Worm (Caenorhabditis elegans) whole organism, L3 larva: ENCODE measurements around the gene C18H7.11.

ENCODE experiments used
- ZK546.5 ChIP-seq: sonication (generic microtip); optimal IDR thresholded peaks from 2 replicates; lab custom pipeline; 2017; ENCODE audit warnings: missing biosample characterization, missing genetic modification characterization
- aly-2 ChIP-seq: fragments of 150-350 bp; optimal IDR thresholded peaks from 2 replicates; lab custom pipeline; 2014; ENCODE audit warnings: missing biosample characterization, missing genetic modification characterization
- ama-1 ChIP-seq: fragments of 150-350 bp; optimal IDR thresholded peaks from 2 replicates; lab custom pipeline; 2018
- ceh-16 ChIP-seq: sonication (generic microtip); optimal IDR thresholded peaks from 2 replicates; lab custom pipeline; 2017; ENCODE audit warnings: missing biosample characterization, missing genetic modification characterization
- ceh-28 ChIP-seq: fragments of 150-350 bp; optimal IDR thresholded peaks from 2 replicates; lab custom pipeline; 2014; ENCODE audit warnings: missing biosample characterization, missing genetic modification reagents, missing genetic modification characterization
- ceh-82 ChIP-seq: fragments of 150-350 bp; optimal IDR thresholded peaks from 2 replicates; lab custom pipeline; 2014; ENCODE audit warnings: missing biosample characterization, missing genetic modification characterization
- ceh-9 ChIP-seq: sonication (generic microtip); optimal IDR thresholded peaks from 2 replicates; lab custom pipeline; 2018; ENCODE audit warnings: missing biosample characterization, missing genetic modification characterization
- daf-12 ChIP-seq: fragments of 150-350 bp; optimal IDR thresholded peaks from 2 replicates; lab custom pipeline; 2014; ENCODE audit warnings: missing biosample characterization, missing genetic modification reagents, missing genetic modification characterization
- egl-27 ChIP-seq: sonication (generic microtip); optimal IDR thresholded peaks from 4 replicates; lab custom pipeline; 2017; ENCODE audit warnings: missing biosample characterization, missing genetic modification reagents, missing genetic modification characterization
- egl-5 ChIP-seq: fragments of 150-350 bp; optimal IDR thresholded peaks from 2 replicates; lab custom pipeline; 2017; ENCODE audit warnings: missing biosample characterization, missing genetic modification reagents, missing genetic modification characterization, inconsistent platforms
- elt-1 ChIP-seq: fragments of 150-350 bp; optimal IDR thresholded peaks from 2 replicates; lab custom pipeline; 2014; ENCODE audit warnings: missing biosample characterization, missing genetic modification characterization
- elt-2 ChIP-seq: sonication (generic microtip); optimal IDR thresholded peaks from 2 replicates; lab custom pipeline; 2016; ENCODE audit warnings: missing genetic modification reagents, mild to moderate bottlenecking, missing genetic modification characterization, missing compliant biosample characterization
- elt-3 ChIP-seq, 3 experiments: fragments of 150-350 bp in 1 of 3; sonication (generic microtip) in 2 of 3; optimal IDR thresholded peaks; 2 replicates in 2 of 3; 4 replicates in 1 of 3; lab custom pipeline; 2014 to 2017; ENCODE audit warnings: missing biosample characterization in 3 of 3, missing genetic modification characterization in 3 of 3
- eor-1 ChIP-seq, 2 experiments: fragments of 150-350 bp; optimal IDR thresholded peaks; 2 replicates each; lab custom pipeline; 2014 to 2018; ENCODE audit warnings: missing biosample characterization in 2 of 2, missing genetic modification characterization in 2 of 2
- fkh-10 ChIP-seq: sonication (generic microtip); optimal IDR thresholded peaks from 2 replicates; lab custom pipeline; 2017; ENCODE audit warnings: missing biosample characterization, missing genetic modification reagents, missing genetic modification characterization
- fkh-2 ChIP-seq: fragments of 150-350 bp; optimal IDR thresholded peaks from 2 replicates; lab custom pipeline; 2014; ENCODE audit warnings: missing biosample characterization, missing genetic modification reagents, missing genetic modification characterization
- hmg-11 ChIP-seq: sonication (generic microtip); optimal IDR thresholded peaks from 2 replicates; lab custom pipeline; 2016; ENCODE audit warnings: missing genetic modification characterization, missing compliant biosample characterization
- jun-1 ChIP-seq: fragments of 150-350 bp; optimal IDR thresholded peaks from 2 replicates; lab custom pipeline; 2014; ENCODE audit warnings: missing biosample characterization, missing genetic modification reagents, missing genetic modification characterization
- lin-15B ChIP-seq: fragments of 150-350 bp; optimal IDR thresholded peaks from 2 replicates; lab custom pipeline; 2014; ENCODE audit warnings: missing biosample characterization, missing genetic modification characterization
- lin-39 ChIP-seq: fragments of 150-350 bp; optimal IDR thresholded peaks from 2 replicates; lab custom pipeline; 2018; ENCODE audit warnings: missing biosample characterization, missing genetic modification reagents, missing genetic modification characterization
- lsy-12 ChIP-seq: sonication (generic microtip); optimal IDR thresholded peaks from 2 replicates; lab custom pipeline; 2016; ENCODE audit warnings: mild to moderate bottlenecking, missing genetic modification characterization, missing compliant biosample characterization
- mdl-1 ChIP-seq: fragments of 150-350 bp; optimal IDR thresholded peaks from 2 replicates; lab custom pipeline; 2014; ENCODE audit warnings: missing biosample characterization, missing genetic modification characterization
- mml-1 ChIP-seq: fragments of 150-350 bp; sonication (generic microtip); optimal IDR thresholded peaks from 3 replicates; lab custom pipeline; 2014; ENCODE audit warnings: missing biosample characterization, missing genetic modification characterization
- nfya-1 ChIP-seq: sonication (generic microtip); optimal IDR thresholded peaks from 2 replicates; lab custom pipeline; 2017; ENCODE audit warnings: missing genetic modification characterization, mild to moderate bottlenecking, missing compliant biosample characterization, antibody characterized with exemption, moderate library complexity; ENCODE audit not compliant: insufficient read depth
- nhr-11 ChIP-seq: fragments of 150-350 bp; optimal IDR thresholded peaks from 2 replicates; lab custom pipeline; 2014; ENCODE audit warnings: missing biosample characterization, missing genetic modification characterization
- nhr-12 ChIP-seq: fragments of 150-350 bp; optimal IDR thresholded peaks from 2 replicates; lab custom pipeline; 2014; ENCODE audit warnings: missing biosample characterization, missing genetic modification characterization
- nhr-237 ChIP-seq: fragments of 150-350 bp; optimal IDR thresholded peaks from 2 replicates; lab custom pipeline; 2014; ENCODE audit warnings: missing biosample characterization, missing genetic modification characterization
- nhr-25 ChIP-seq: sonication (generic microtip); optimal IDR thresholded peaks from 2 replicates; lab custom pipeline; 2017; ENCODE audit warnings: missing biosample characterization, missing genetic modification characterization
- nhr-28 ChIP-seq: fragments of 150-350 bp; optimal IDR thresholded peaks from 2 replicates; lab custom pipeline; 2014; ENCODE audit warnings: missing biosample characterization, missing genetic modification characterization
- nhr-43 ChIP-seq: sonication (generic microtip); optimal IDR thresholded peaks from 2 replicates; lab custom pipeline; 2016; ENCODE audit warnings: mild to moderate bottlenecking, missing genetic modification characterization, missing compliant biosample characterization; ENCODE audit not compliant: poor library complexity, severe bottlenecking
- nhr-67 ChIP-seq: fragments of 150-350 bp; optimal IDR thresholded peaks from 2 replicates; lab custom pipeline; 2014; ENCODE audit warnings: missing biosample characterization, missing genetic modification characterization
- pha-4 ChIP-seq: fragments of 150-350 bp; optimal IDR thresholded peaks from 2 replicates; lab custom pipeline; 2014; ENCODE audit warnings: missing biosample characterization, missing genetic modification reagents, missing genetic modification characterization
- pqm-1 ChIP-seq: fragments of 150-350 bp; optimal IDR thresholded peaks from 2 replicates; lab custom pipeline; 2017; ENCODE audit warnings: missing biosample characterization, missing genetic modification characterization, inconsistent platforms
- sea-2 ChIP-seq: fragments of 150-350 bp; sonication (generic microtip); optimal IDR thresholded peaks from 4 replicates; lab custom pipeline; 2014; ENCODE audit warnings: missing biosample characterization, missing genetic modification reagents, missing genetic modification characterization
- skn-1 ChIP-seq: fragments of 150-350 bp; optimal IDR thresholded peaks from 2 replicates; lab custom pipeline; 2014; ENCODE audit warnings: missing biosample characterization, missing genetic modification characterization
- snpc-4 ChIP-seq: fragments of 150-350 bp; optimal IDR thresholded peaks from 2 replicates; lab custom pipeline; 2014; ENCODE audit warnings: missing biosample characterization, missing genetic modification characterization
- tbx-2 ChIP-seq: sonication (generic microtip); optimal IDR thresholded peaks from 2 replicates; lab custom pipeline; 2016; ENCODE audit warnings: mild to moderate bottlenecking, missing genetic modification characterization, missing compliant biosample characterization
- unc-39 ChIP-seq: sonication (generic microtip); optimal IDR thresholded peaks from 4 replicates; lab custom pipeline; 2017; ENCODE audit warnings: missing biosample characterization, missing genetic modification characterization
- unc-62 ChIP-seq: fragments of 150-350 bp; sonication (generic microtip); optimal IDR thresholded peaks from 4 replicates; lab custom pipeline; 2014; ENCODE audit warnings: missing biosample characterization, missing genetic modification reagents, missing genetic modification characterization
- zag-1 ChIP-seq: fragments of 150-350 bp; optimal IDR thresholded peaks from 2 replicates; lab custom pipeline; 2014; ENCODE audit warnings: missing biosample characterization, missing genetic modification characterization
- ztf-11 ChIP-seq: fragments of 150-350 bp; optimal IDR thresholded peaks from 2 replicates; lab custom pipeline; 2014; ENCODE audit warnings: missing biosample characterization, missing genetic modification characterization

Gene C18H7.11

DNA sequence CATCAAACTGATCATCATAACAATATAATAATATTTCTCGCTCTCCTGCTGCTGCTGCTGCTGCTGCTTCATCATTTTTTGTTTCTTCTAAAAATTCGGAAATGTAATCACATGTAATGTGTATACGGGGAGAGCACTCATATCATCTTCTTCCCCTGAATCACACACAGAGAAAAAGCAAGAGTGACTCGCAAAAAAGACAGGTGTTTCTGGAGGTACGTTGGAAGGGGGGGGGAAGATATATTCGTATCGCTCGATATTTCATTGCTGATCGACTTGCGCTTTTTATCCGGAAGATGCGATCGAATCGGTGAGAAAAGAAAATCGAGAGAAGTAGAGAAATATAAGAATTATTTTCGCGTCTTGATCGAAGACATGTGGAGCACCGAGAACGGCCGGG lies 10.9 kb downstream of the C18H7.11 start:
- TF ChIP-seq nfya-1 (tag; lab: Kevin White, UChicago), result peak; percentile 2
- no peak for TF ChIP-seq jun-1 (tag; lab: Kevin White, UChicago)

- TF ChIP-seq nfya-1 (tag; lab: Kevin White, UChicago), result peak; percentile 96
- TF ChIP-seq elt-1, result no peak
- TF ChIP-seq elt-2 (tag; lab: Kevin White, UChicago), result no peak
- no peak for TF ChIP-seq pha-4 (tag; lab: Kevin White, UChicago)
- no peak for TF ChIP-seq hmg-11 (tag; lab: Kevin White, UChicago)
- TF ChIP-seq nhr-11 (tag; lab: Kevin White, UChicago), result no peak
- no peak for TF ChIP-seq tbx-2 (tag; lab: Kevin White, UChicago)
- no peak for TF ChIP-seq ceh-9
Observed at ce11 chrIV:613155-613554, 16.5 kb downstream of the C18H7.11 start.

- TF ChIP-seq ztf-11 (tag; lab: Kevin White, UChicago), result no peak
- no peak for TF ChIP-seq fkh-2 (tag; lab: Kevin White, UChicago)
- TF ChIP-seq nhr-28, result no peak
Observed at ce11 chrIV:615244-615643, 18.5 kb downstream of the C18H7.11 start, which contains the start of gene C18H7.1. TSS of gene C18H7.1 (plus strand) at chrIV:615544.

DNA sequence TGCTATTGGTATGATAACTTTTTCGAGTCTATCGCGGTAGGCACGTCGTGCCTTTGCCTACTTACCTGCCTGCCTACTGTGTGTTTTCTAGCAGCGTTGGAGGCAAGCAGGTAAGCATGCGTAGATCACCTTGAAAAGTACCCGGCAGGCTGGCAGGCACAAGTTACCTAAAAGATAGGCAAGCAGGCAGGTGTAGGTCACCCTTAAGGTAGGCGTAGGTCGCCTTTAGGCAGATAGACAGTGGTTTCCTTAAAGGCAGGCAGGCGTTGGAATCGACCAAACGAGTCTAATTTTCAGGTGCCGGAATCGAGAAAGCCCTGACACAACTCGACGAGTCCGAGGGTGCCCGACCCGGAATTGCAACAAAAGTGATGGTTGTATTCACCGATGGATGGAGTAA lies 23.1 kb downstream of the C18H7.11 start:
- TF ChIP-seq nhr-43 (tag; lab: Kevin White, UChicago) (no peak), lin-39 (tag; lab: Kevin White, UChicago) (no peak), ceh-28 (no peak), ZK546.5 (tag; lab: Kevin White, UChicago) (no peak), nhr-25 (tag; lab: Kevin White, UChicago) (no peak), ceh-16 (tag; lab: Kevin White, UChicago) (no peak), nhr-237 (tag; lab: Kevin White, UChicago) (no peak), snpc-4 (no peak), mdl-1 (tag; lab: Kevin White, UChicago) (no peak)

ce11 chrIV:620324-620723 lies 23.6 kb downstream of the C18H7.11 start:
- TF ChIP-seq lsy-12 (peak; percentile 53), nfya-1 (tag; lab: Kevin White, UChicago) (peak; percentile 50), ceh-82 (tag; lab: Kevin White, UChicago) (no peak), mdl-1 (tag; lab: Kevin White, UChicago) (no peak), egl-5 (no peak), hmg-11 (tag; lab: Kevin White, UChicago) (peak; percentile 82), ceh-16 (tag; lab: Kevin White, UChicago) (no peak), lin-15B (tag; lab: Kevin White, UChicago) (peak; percentile 51), lin-39 (tag; lab: Kevin White, UChicago) (peak; percentile 58), egl-27 (peak; percentile 70), nhr-28 (no peak), aly-2 (tag; lab: Kevin White, UChicago) (no peak), fkh-10 (no peak), elt-2 (tag; lab: Kevin White, UChicago) (peak; percentile 26), elt-1 (no peak), nhr-67 (tag; lab: Kevin White, UChicago) (no peak), skn-1 (peak; percentile 14), tbx-2 (tag; lab: Kevin White, UChicago) (peak; percentile 10), jun-1 (tag; lab: Kevin White, UChicago) (no peak), eor-1 (tag; optimal IDR thresholded peaks at IDR 0.05; lab: Kevin White, UChicago) (no peak), ama-1 (lab: Kevin White, UChicago) (no peak), pqm-1 (peak; percentile 33), zag-1 (no peak), nhr-25 (tag; lab: Kevin White, UChicago) (no peak)
- TF ChIP-seq, all 47 proteins: peak for 10

- TF ChIP-seq mml-1 (tag; lab: Kevin White, UChicago) (no peak), sea-2 (GFP tag; lab: Kevin White, UChicago) (no peak), lsy-12 (no peak), elt-2 (tag; lab: Kevin White, UChicago) (no peak), elt-3 (tag; optimal IDR thresholded peaks at IDR 0.05; lab: Kevin White, UChicago) (no peak), unc-39 (no peak), daf-12 (tag; lab: Kevin White, UChicago) (no peak), nhr-43 (tag; lab: Kevin White, UChicago) (no peak), unc-62 (GFP tag; lab: Kevin White, UChicago) (no peak), nhr-12 (tag; lab: Kevin White, UChicago) (no peak), fkh-2 (tag; lab: Kevin White, UChicago) (no peak), nhr-28 (no peak)
- TF ChIP-seq, all 47 proteins: peak for 0
Observed at ce11 chrIV:622989-623388, 26.3 kb downstream of the C18H7.11 start.
